ENCODE assay signal across 2 worm cellular contexts in genomic region chrIV:6556624-6557368, ce11.
TF ChIP-seq lines count a peak whose summit lies in the region.

try-3 (plus strand) TSS chrIV:6557155.

TF ChIP-seq in whole organism, L1 larva, 84 proteins besides CTCF, POLR2A, EP300 and RAD21 (continued from another document):
- TF ChIP-seq mab-9 (GFP tag; IDR thresholded peaks at IDR 0.05; lab: Robert Waterston, UW) (peak; percentile 37; the same call in 1 of the 2 replicates), skn-1 (tag; optimal IDR thresholded peaks at IDR 0.05; lab: Kevin White, UChicago) (peak; percentile 72), sup-37 (GFP tag; optimal IDR thresholded peaks at IDR 0.05; lab: Kevin White, UChicago) (no peak), egl-27 (tag; optimal IDR thresholded peaks at IDR 0.05; lab: Kevin White, UChicago) (no peak), zag-1 (tag; optimal IDR thresholded peaks at IDR 0.05; lab: Kevin White, UChicago) (no peak), Y116A8C.19 (tag; optimal IDR thresholded peaks at IDR 0.05; lab: Kevin White, UChicago; ENCODE audit: borderline replicate concordance) (no peak), sox-4 (tag; optimal IDR thresholded peaks at IDR 0.05; lab: Kevin White, UChicago) (no peak), efl-1 (optimal IDR thresholded peaks at IDR 0.05; lab: Kevin White, UChicago) (peak; percentile 60 to 72), efl-1 (GFP tag; optimal IDR thresholded peaks at IDR 0.05 in 1 of 2; lab: Kevin White, UChicago) (peak; percentile 56 to 95), xbp-1 (tag; optimal IDR thresholded peaks at IDR 0.05; lab: Kevin White, UChicago) (peak; percentile 62), ceh-88 (GFP tag; IDR thresholded peaks at IDR 0.05; lab: Robert Waterston, UW) (peak; percentile 53; the same call in 1 of the 2 replicates), unc-30 (tag; optimal IDR thresholded peaks at IDR 0.05; lab: Kevin White, UChicago) (no peak), hpl-2 (GFP tag; optimal IDR thresholded peaks at IDR 0.05; lab: Kevin White, UChicago) (no peak), snu-23 (GFP tag; optimal IDR thresholded peaks at IDR 0.05; lab: Kevin White, UChicago) (peak; percentile 85), dsc-1 (tag; optimal IDR thresholded peaks at IDR 0.05; lab: Kevin White, UChicago) (peak; percentile 69), nhr-20 (tag; optimal IDR thresholded peaks at IDR 0.05; lab: Kevin White, UChicago) (peak; percentile 79), ztf-4 (tag; optimal IDR thresholded peaks at IDR 0.05; lab: Kevin White, UChicago) (no peak), lir-3 (tag; optimal IDR thresholded peaks at IDR 0.05; lab: Kevin White, UChicago; ENCODE audit: poor library complexity) (peak; percentile 54), pqm-1 (tag; optimal IDR thresholded peaks at IDR 0.05; lab: Kevin White, UChicago) (no peak), zip-4 (GFP tag; optimal IDR thresholded peaks at IDR 0.05; lab: Kevin White, UChicago) (peak; percentile 6), alr-1 (tag; optimal IDR thresholded peaks at IDR 0.05; lab: Kevin White, UChicago; ENCODE audit: borderline replicate concordance) (no peak), blmp-1 (tag; optimal IDR thresholded peaks at IDR 0.05; lab: Kevin White, UChicago) (no peak)
TF ChIP-seq in whole organism, L1 larva: peak in this region for 44.

TF ChIP-seq in whole organism, young adult, 124 proteins besides CTCF, POLR2A, EP300 and RAD21 (continued from another document):
- TF ChIP-seq F23B12.7 (tag; optimal IDR thresholded peaks at IDR 0.05; lab: Kevin White, UChicago; ENCODE audit: insufficient read depth): peak; percentile 65
- peak; percentile 15 for TF ChIP-seq somi-1 (GFP tag; optimal IDR thresholded peaks at IDR 0.05; lab: Kevin White, UChicago)
- TF ChIP-seq F57C9.4 (tag; optimal IDR thresholded peaks at IDR 0.05; lab: Kevin White, UChicago): peak; percentile 42
- peak; percentile 23 for TF ChIP-seq T07F8.4 (tag; optimal IDR thresholded peaks at IDR 0.05; lab: Kevin White, UChicago)
- TF ChIP-seq attf-3 (GFP tag; conservative IDR thresholded peaks at IDR 0.05; lab: Robert Waterston, UW): no peak; the same call in 1 of the 2 replicates
- TF ChIP-seq Y67H2A.10 (GFP tag; conservative IDR thresholded peaks at IDR 0.05; lab: Robert Waterston, UW): no peak
- peak; percentile 71 for TF ChIP-seq nhr-90 (tag; optimal IDR thresholded peaks at IDR 0.05; lab: Kevin White, UChicago)
- peak; percentile 78; the same call in 1 of the 2 replicates for TF ChIP-seq madf-3 (GFP tag; IDR thresholded peaks at IDR 0.05; lab: Robert Waterston, UW)
- peak; percentile 74 for TF ChIP-seq lin-54 (GFP tag; optimal IDR thresholded peaks at IDR 0.05; lab: Kevin White, UChicago)
- TF ChIP-seq egl-18 (GFP tag; IDR thresholded peaks at IDR 0.05; lab: Robert Waterston, UW): no peak
- TF ChIP-seq ZK185.1 (tag; optimal IDR thresholded peaks at IDR 0.05; lab: Kevin White, UChicago; ENCODE audit: poor library complexity, severe bottlenecking): peak; percentile 74
- peak; percentile 79; the same call in 1 of the 2 replicates for TF ChIP-seq cebp-2 (GFP tag; IDR thresholded peaks at IDR 0.05; lab: Robert Waterston, UW)
- TF ChIP-seq tlf-1 (GFP tag; optimal IDR thresholded peaks at IDR 0.05; lab: Kevin White, UChicago): peak; percentile 26
- peak in 1 of 3 experiments; percentile 78 for TF ChIP-seq lin-35 (GFP tag; optimal IDR thresholded peaks at IDR 0.05; lab: Kevin White, UChicago)
- peak; percentile 41 for TF ChIP-seq nhr-80 (tag; optimal IDR thresholded peaks at IDR 0.05; lab: Kevin White, UChicago)
- TF ChIP-seq cebp-1 (GFP tag; IDR thresholded peaks at IDR 0.05; lab: Robert Waterston, UW): peak; percentile 57
- TF ChIP-seq cebp-1 (tag; optimal IDR thresholded peaks at IDR 0.05; lab: Kevin White, UChicago): peak; percentile 73
- no peak for TF ChIP-seq F57A8.1 (GFP tag; optimal IDR thresholded peaks at IDR 0.05; lab: Kevin White, UChicago)
- TF ChIP-seq madf-10 (tag; optimal IDR thresholded peaks at IDR 0.05; lab: Kevin White, UChicago): peak; percentile 51
- no peak for TF ChIP-seq hlh-12 (tag; optimal IDR thresholded peaks at IDR 0.05; lab: Kevin White, UChicago)
- TF ChIP-seq ama-1 (optimal IDR thresholded peaks at IDR 0.05; lab: Kevin White, UChicago): no peak
- TF ChIP-seq ama-1 (GFP tag; optimal IDR thresholded peaks at IDR 0.05; lab: Kevin White, UChicago): peak in 1 of 2 experiments; percentile 61
- no peak for TF ChIP-seq F22D6.2 (tag; optimal IDR thresholded peaks at IDR 0.05; lab: Kevin White, UChicago)
- peak; percentile 55 for TF ChIP-seq atf-7 (tag; optimal IDR thresholded peaks at IDR 0.05; lab: Kevin White, UChicago)
- no peak for TF ChIP-seq tbx-9 (tag; optimal IDR thresholded peaks at IDR 0.05; lab: Kevin White, UChicago; ENCODE audit: borderline replicate concordance)
- peak; percentile 89 for TF ChIP-seq B0261.1 (tag; optimal IDR thresholded peaks at IDR 0.05; lab: Kevin White, UChicago)
- no peak for TF ChIP-seq hrde-1 (tag; optimal IDR thresholded peaks at IDR 0.05; lab: Kevin White, UChicago; ENCODE audit: borderline replicate concordance)
